Fruit fly (Drosophila melanogaster) whole organism, embryonic: ENCODE data around the gene dpr20.
A peak's percentile ranks its signal among the peaks of the same experiment; 100 is the strongest.

Experiments used
- Adf1 ChIP-seq: fragments of 200-800 bp; sonication (Bioruptor generic); IDR thresholded peaks from 2 replicates; pipeline ENCODE4 v1.3.6; 2022; ENCODE audit warnings: missing biosample characterization, missing genetic modification characterization
- CG10321 ChIP-seq: fragments of 200-800 bp; sonication (Bioruptor generic); IDR thresholded peaks from 2 replicates; pipeline ENCODE4 v1.3.6; 2022; ENCODE audit warnings: missing biosample characterization, missing genetic modification characterization
- CG10462 ChIP-seq: fragments of 200-800 bp; sonication (Bioruptor generic); optimal IDR thresholded peaks from 2 replicates; lab custom pipeline; 2016; ENCODE audit warnings: missing biosample characterization, missing genetic modification characterization
- CG10565 ChIP-seq: fragments of 200-800 bp; sonication (Bioruptor generic); optimal IDR thresholded peaks from 3 replicates; lab custom pipeline; 2016; ENCODE audit warnings: missing biosample characterization, mild to moderate bottlenecking, missing genetic modification characterization
- CG17186 ChIP-seq: fragments of 200-800 bp; sonication (Bioruptor generic); optimal IDR thresholded peaks from 3 replicates; lab custom pipeline; 2017; ENCODE audit warnings: missing biosample characterization, missing genetic modification reagents, missing genetic modification characterization
- CG17385 ChIP-seq: fragments of 200-800 bp; sonication (Bioruptor generic); optimal IDR thresholded peaks from 3 replicates; lab custom pipeline; 2018; ENCODE audit warnings: missing biosample characterization, mild to moderate bottlenecking, missing genetic modification characterization
- CG17802 ChIP-seq: fragments of 200-800 bp; sonication (Bioruptor generic); optimal IDR thresholded peaks from 2 replicates; lab custom pipeline; 2018; ENCODE audit warnings: missing biosample characterization, mild to moderate bottlenecking, missing genetic modification characterization, moderate library complexity
- CG17829 ChIP-seq: fragments of 200-800 bp; optimal IDR thresholded peaks from 2 replicates; lab custom pipeline; 2019; ENCODE audit warnings: missing biosample characterization, mild to moderate bottlenecking, missing genetic modification characterization, moderate library complexity
- CG18599 ChIP-seq: fragments of 200-800 bp; sonication (Bioruptor generic); optimal IDR thresholded peaks from 3 replicates; lab custom pipeline; 2017; ENCODE audit warnings: missing biosample characterization, missing genetic modification characterization, mild to moderate bottlenecking, moderate library complexity, missing genetic modification reagents
- CG2129 ChIP-seq: fragments of 200-800 bp; sonication (Bioruptor generic); IDR thresholded peaks from 2 replicates; pipeline ENCODE4 v1.3.6; 2022; ENCODE audit warnings: missing biosample characterization, missing genetic modification characterization; ENCODE audit not compliant: partially characterized antibody
- CG30020 ChIP-seq: fragments of 200-800 bp; optimal IDR thresholded peaks from 2 replicates; lab custom pipeline; 2019; ENCODE audit warnings: missing biosample characterization, mild to moderate bottlenecking, missing genetic modification characterization, moderate library complexity
- CG32532 ChIP-seq: fragments of 200-800 bp; sonication (Bioruptor generic); IDR thresholded peaks from 2 replicates; pipeline ENCODE4 v1.3.6; 2022; ENCODE audit warnings: missing biosample characterization, missing genetic modification characterization
- CG3847 ChIP-seq: fragments of 200-800 bp; sonication (Bioruptor generic); IDR thresholded peaks from 2 replicates; pipeline ENCODE4 v1.3.6; 2022; ENCODE audit warnings: missing biosample characterization, missing genetic modification characterization
- CG8089 ChIP-seq: fragments of 200-800 bp; sonication (Bioruptor generic); optimal IDR thresholded peaks from 3 replicates; lab custom pipeline; 2016; ENCODE audit warnings: missing biosample characterization, missing genetic modification characterization
- CG8290 ChIP-seq, 3 experiments: fragments of 200-800 bp; sonication (Bioruptor generic); optimal IDR thresholded peaks; 2 replicates each; lab custom pipeline; 2016 to 2019; ENCODE audit warnings: missing biosample characterization in 3 of 3, missing genetic modification characterization in 3 of 3, mild to moderate bottlenecking in 2 of 3, moderate library complexity in 1 of 3
- CG8765 ChIP-seq: fragments of 200-800 bp; sonication (Bioruptor generic); IDR thresholded peaks from 2 replicates; pipeline ENCODE4 v1.3.6; 2022; ENCODE audit warnings: missing biosample characterization, missing genetic modification characterization
- CG9437 ChIP-seq: fragments of 200-800 bp; sonication (Bioruptor generic); optimal IDR thresholded peaks from 2 replicates; lab custom pipeline; 2018; ENCODE audit warnings: missing biosample characterization, mild to moderate bottlenecking, missing genetic modification characterization
- CG9797 ChIP-seq: fragments of 200-800 bp; sonication (Bioruptor generic); optimal IDR thresholded peaks from 3 replicates; lab custom pipeline; 2018; ENCODE audit warnings: missing biosample characterization, mild to moderate bottlenecking, missing genetic modification characterization
- CG9876 ChIP-seq: fragments of 200-800 bp; sonication (Bioruptor generic); optimal IDR thresholded peaks from 2 replicates; lab custom pipeline; 2016; ENCODE audit warnings: missing biosample characterization, missing genetic modification characterization
- CTCF ChIP-seq: fragments of 200-800 bp; sonication (Bioruptor generic); optimal IDR thresholded peaks from 2 replicates; lab custom pipeline; 2017; ENCODE audit warnings: missing biosample characterization, mild to moderate bottlenecking, missing genetic modification characterization, moderate library complexity
- Doc3 ChIP-seq: fragments of 200-800 bp; sonication (Bioruptor generic); IDR thresholded peaks from 3 replicates; pipeline ENCODE4 v1.3.6; 2022; ENCODE audit warnings: missing biosample characterization, missing genetic modification characterization; ENCODE audit not compliant: partially characterized antibody
- ERR ChIP-seq: fragments of 200-800 bp; sonication (Bioruptor generic); optimal IDR thresholded peaks from 2 replicates; lab custom pipeline; 2016; ENCODE audit warnings: missing biosample characterization, missing genetic modification characterization
- Fer1 ChIP-seq: fragments of 200-800 bp; sonication (Bioruptor generic); optimal IDR thresholded peaks from 2 replicates; lab custom pipeline; 2017; ENCODE audit warnings: missing biosample characterization, mild to moderate bottlenecking, missing genetic modification characterization
- HHEX ChIP-seq: fragments of 200-800 bp; sonication (Bioruptor generic); optimal IDR thresholded peaks from 3 replicates; lab custom pipeline; 2017; ENCODE audit warnings: missing biosample characterization, mild to moderate bottlenecking, missing genetic modification characterization, missing genetic modification reagents
- Hey ChIP-seq: fragments of 200-800 bp; sonication (Bioruptor generic); optimal IDR thresholded peaks from 3 replicates; lab custom pipeline; 2018; ENCODE audit warnings: missing biosample characterization, mild to moderate bottlenecking, missing genetic modification characterization
- Hr39 ChIP-seq: fragments of >200 bp; optimal IDR thresholded peaks from 2 replicates; lab custom pipeline; 2017
- Jarid2 ChIP-seq: fragments of 200-800 bp; sonication (Bioruptor generic); optimal IDR thresholded peaks from 3 replicates; lab custom pipeline; 2017; ENCODE audit warnings: mild to moderate bottlenecking, missing biosample characterization, missing genetic modification reagents, missing genetic modification characterization
- Lim3 ChIP-seq: fragments of 200-800 bp; sonication (Bioruptor generic); IDR thresholded peaks from 2 replicates; pipeline ENCODE4 v1.3.6; 2022; ENCODE audit warnings: missing biosample characterization, missing genetic modification characterization
- MBD-R2 ChIP-seq: fragments of 200-800 bp; sonication (Bioruptor generic); IDR thresholded peaks from 2 replicates; pipeline ENCODE4 v1.3.6; 2022; ENCODE audit warnings: missing biosample characterization, missing genetic modification characterization
- Mad ChIP-seq: fragments of 200-800 bp; sonication (Bioruptor generic); optimal IDR thresholded peaks from 2 replicates; lab custom pipeline; 2016; ENCODE audit warnings: missing biosample characterization, missing genetic modification characterization
- Meics ChIP-seq: fragments of 200-800 bp; sonication (Bioruptor generic); optimal IDR thresholded peaks from 2 replicates; lab custom pipeline; 2017; ENCODE audit warnings: missing biosample characterization, mild to moderate bottlenecking, missing genetic modification characterization
- Myb ChIP-seq: fragments of 200-800 bp; sonication (Bioruptor generic); optimal IDR thresholded peaks from 2 replicates; lab custom pipeline; 2016; ENCODE audit warnings: missing biosample characterization, missing genetic modification characterization
- amos ChIP-seq: fragments of 200-800 bp; sonication (Bioruptor generic); IDR thresholded peaks from 2 replicates; pipeline ENCODE4 v1.3.6; 2022; ENCODE audit warnings: missing biosample characterization, missing genetic modification characterization; ENCODE audit not compliant: partially characterized antibody
- ato ChIP-seq: fragments of 200-800 bp; sonication (Bioruptor generic); IDR thresholded peaks from 2 replicates; pipeline ENCODE4 v1.3.6; 2022; ENCODE audit warnings: missing biosample characterization, missing genetic modification characterization; ENCODE audit not compliant: partially characterized antibody
- bbx ChIP-seq: fragments of 200-800 bp; sonication (Bioruptor generic); IDR thresholded peaks from 2 replicates; pipeline ENCODE4 v1.3.6; 2022; ENCODE audit warnings: missing biosample characterization, missing genetic modification characterization; ENCODE audit not compliant: partially characterized antibody
- bigmax ChIP-seq: fragments of 200-800 bp; sonication (Bioruptor generic); optimal IDR thresholded peaks from 2 replicates; lab custom pipeline; 2018; ENCODE audit warnings: missing biosample characterization, mild to moderate bottlenecking, missing genetic modification characterization
- br ChIP-seq: fragments of >200 bp; optimal IDR thresholded peaks from 2 replicates; lab custom pipeline; 2017
- chn ChIP-seq: fragments of 200-800 bp; sonication (Bioruptor generic); optimal IDR thresholded peaks from 2 replicates; lab custom pipeline; 2016; ENCODE audit warnings: missing biosample characterization, missing genetic modification characterization
- ci ChIP-seq: fragments of 200-800 bp; sonication (Bioruptor generic); IDR thresholded peaks from 3 replicates; pipeline ENCODE4 v1.3.6; 2022; ENCODE audit warnings: missing biosample characterization, missing genetic modification characterization
- gem ChIP-seq: fragments of 200-800 bp; sonication (Bioruptor generic); optimal IDR thresholded peaks from 2 replicates; lab custom pipeline; 2019; ENCODE audit warnings: missing biosample characterization, mild to moderate bottlenecking, missing genetic modification characterization, moderate library complexity
- grau ChIP-seq: fragments of 200-800 bp; optimal IDR thresholded peaks from 3 replicates; lab custom pipeline; 2019; ENCODE audit warnings: missing biosample characterization, mild to moderate bottlenecking, missing genetic modification characterization, moderate library complexity
- gsb ChIP-seq: fragments of 200-800 bp; sonication (Bioruptor generic); IDR thresholded peaks from 2 replicates; pipeline ENCODE4 v1.3.6; 2022; ENCODE audit warnings: missing biosample characterization, missing genetic modification characterization
- h ChIP-seq: fragments of >200 bp; optimal IDR thresholded peaks from 2 replicates; lab custom pipeline; 2017
- her ChIP-seq: fragments of 200-800 bp; sonication (Bioruptor generic); optimal IDR thresholded peaks from 2 replicates; lab custom pipeline; 2016; ENCODE audit warnings: missing biosample characterization, missing genetic modification characterization
- hth ChIP-seq: fragments of >200 bp; optimal IDR thresholded peaks from 2 replicates; lab custom pipeline; 2017; ENCODE audit warnings: inconsistent platforms
- lilli ChIP-seq: fragments of 200-800 bp; sonication (Bioruptor generic); optimal IDR thresholded peaks from 3 replicates; lab custom pipeline; 2016; ENCODE audit warnings: missing biosample characterization, missing genetic modification characterization
- odd ChIP-seq: fragments of 200-800 bp; sonication (Bioruptor generic); optimal IDR thresholded peaks from 2 replicates; lab custom pipeline; 2017; ENCODE audit warnings: missing biosample characterization, mild to moderate bottlenecking, missing genetic modification characterization
- otp ChIP-seq: fragments of 200-800 bp; sonication (Bioruptor generic); IDR thresholded peaks from 3 replicates; pipeline ENCODE4, ENCODE4 v1.3.6; 2022; ENCODE audit warnings: missing biosample characterization, missing genetic modification characterization
- pnt ChIP-seq: fragments of 200-800 bp; sonication (Bioruptor generic); optimal IDR thresholded peaks from 3 replicates; lab custom pipeline; 2016; ENCODE audit warnings: missing biosample characterization, missing genetic modification characterization
- tin ChIP-seq: fragments of 200-800 bp; sonication (Bioruptor generic); optimal IDR thresholded peaks from 3 replicates; lab custom pipeline; 2016; ENCODE audit warnings: missing biosample characterization, missing genetic modification characterization
- toy ChIP-seq: fragments of 200-800 bp; sonication (Bioruptor generic); IDR thresholded peaks from 2 replicates; pipeline ENCODE4 v1.3.6; 2022; ENCODE audit warnings: missing biosample characterization, missing genetic modification characterization
- trh ChIP-seq: fragments of 200-800 bp; sonication (Bioruptor generic); optimal IDR thresholded peaks from 2 replicates; lab custom pipeline; 2016; ENCODE audit warnings: missing biosample characterization, missing genetic modification characterization

Gene dpr20

DNA sequence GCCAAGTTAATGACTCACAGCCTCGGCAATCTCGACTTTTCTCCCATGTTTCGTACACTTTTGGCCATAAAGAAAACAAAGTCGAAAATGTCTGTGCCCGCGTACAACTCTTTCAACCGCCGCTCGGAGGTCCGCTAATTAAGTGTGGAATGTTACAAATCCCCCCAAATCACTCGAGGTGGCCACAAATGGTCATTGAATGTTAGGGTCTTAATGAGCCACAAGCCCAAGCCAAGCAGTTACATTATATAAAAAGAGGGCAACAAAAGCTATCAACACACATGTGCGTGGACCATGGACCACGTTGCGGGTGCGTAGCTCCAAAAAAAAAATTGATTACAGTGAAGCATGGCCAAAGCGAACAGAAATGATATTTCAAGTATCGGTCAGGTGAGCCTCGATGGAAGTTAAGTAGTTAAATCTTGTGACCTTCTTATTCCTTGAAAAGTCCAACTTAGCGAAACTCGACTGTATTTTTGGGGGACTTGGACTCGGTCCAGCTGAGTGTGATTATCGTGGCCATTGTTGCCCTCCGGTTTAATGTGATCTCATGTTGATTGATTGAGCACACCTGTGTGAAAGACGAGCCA lies 37.7 kb downstream of the dpr20 start (continued):
- no peak for TF ChIP-seq h (lab: Kevin White, UChicago)
- TF ChIP-seq amos: no peak
- no peak for TF ChIP-seq bbx (GFP tag; lab: Robert Waterston, UW)
- peak; percentile 87 for TF ChIP-seq chn
- peak; percentile 89 for TF ChIP-seq Fer1 (GFP tag; lab: Kevin White, UChicago)
- TF ChIP-seq ERR (GFP tag; lab: Kevin White, UChicago): peak; percentile 85
- peak; percentile 74 for TF ChIP-seq CG10321 (GFP tag; lab: Robert Waterston, UW)
- peak; percentile 39 for TF ChIP-seq Jarid2 (GFP tag; lab: Kevin White, UChicago)
- TF ChIP-seq gsb (GFP tag; lab: Robert Waterston, UW): peak; percentile 89
- TF ChIP-seq Hr39 (lab: Kevin White, UChicago): no peak
- no peak for TF ChIP-seq CG9797
- peak; percentile 89 for TF ChIP-seq tin (GFP tag; lab: Kevin White, UChicago)
- peak; percentile 96 for TF ChIP-seq grau (tag; lab: Kevin White, UChicago)
- peak; percentile 54 for TF ChIP-seq Adf1 (GFP tag; lab: Robert Waterston, UW)
- TF ChIP-seq CG17802 (tag; lab: Kevin White, UChicago): peak; percentile 57
- TF ChIP-seq Meics: peak; percentile 85
- peak; percentile 90 for TF ChIP-seq her (GFP tag; lab: Kevin White, UChicago)
- peak; percentile 49 for TF ChIP-seq CG8765
- TF ChIP-seq toy (GFP tag; lab: Robert Waterston, UW): peak; percentile 71
- peak; percentile 69 for TF ChIP-seq Myb (GFP tag; lab: Kevin White, UChicago)
- TF ChIP-seq HHEX (GFP tag; lab: Kevin White, UChicago): peak; percentile 88
- no peak for TF ChIP-seq Doc3 (GFP tag; lab: Robert Waterston, UW)
- no peak for TF ChIP-seq bigmax (GFP tag; lab: Kevin White, UChicago)
- TF ChIP-seq CG9437 (GFP tag; lab: Kevin White, UChicago): peak; percentile 71
- no peak for TF ChIP-seq CG10565 (GFP tag; lab: Kevin White, UChicago)
- peak; percentile 69 for TF ChIP-seq CG9876 (GFP tag; lab: Kevin White, UChicago)
- peak; percentile 71 for TF ChIP-seq MBD-R2
- peak; percentile 72 for TF ChIP-seq odd (GFP tag; lab: Kevin White, UChicago)
- TF ChIP-seq Mad: peak; percentile 76
- TF ChIP-seq lilli (GFP tag; lab: Kevin White, UChicago): peak; percentile 88
- peak; percentile 88 for TF ChIP-seq gem
- peak; percentile 90 for TF ChIP-seq CG18599 (GFP tag; lab: Kevin White, UChicago)
- peak; percentile 92 for TF ChIP-seq CG3847 (GFP tag; lab: Robert Waterston, UW)
- peak; percentile 75 for TF ChIP-seq CG10462 (GFP tag; lab: Kevin White, UChicago)
- TF ChIP-seq hth (lab: Kevin White, UChicago): no peak
- TF ChIP-seq CG17385 (GFP tag; lab: Kevin White, UChicago): peak; percentile 83
- TF ChIP-seq CG8290 (GFP tag; optimal IDR thresholded peaks at IDR 0.05; lab: Kevin White, UChicago): peak; percentile 41
- TF ChIP-seq CG8290 (tag; optimal IDR thresholded peaks at IDR 0.05; lab: Kevin White, UChicago): peak in 1 of 2 experiments; percentile 97
- peak; percentile 49 for TF ChIP-seq Hey (tag; lab: Kevin White, UChicago)
- TF ChIP-seq CG2129 (GFP tag; lab: Robert Waterston, UW): no peak
- TF ChIP-seq ato (GFP tag; lab: Robert Waterston, UW): no peak
- TF ChIP-seq pnt (GFP tag; lab: Kevin White, UChicago): peak; percentile 89
- TF ChIP-seq CG30020 (tag; lab: Kevin White, UChicago): peak; percentile 19
- no peak for TF ChIP-seq CTCF
- no peak for TF ChIP-seq br (lab: Kevin White, UChicago)
- peak; percentile 80 for TF ChIP-seq CG17829 (tag; lab: Kevin White, UChicago)
- peak; percentile 96 for TF ChIP-seq otp (GFP tag; lab: Robert Waterston, UW)
- peak; percentile 95 for TF ChIP-seq CG32532 (GFP tag; lab: Robert Waterston, UW)
- TF ChIP-seq CG8089 (GFP tag; lab: Kevin White, UChicago): peak; percentile 84
- TF ChIP-seq Lim3: peak; percentile 86
- peak; percentile 8 for TF ChIP-seq CG17186
- peak; percentile 98 for TF ChIP-seq ci
- peak; percentile 74 for TF ChIP-seq trh (GFP tag; lab: Kevin White, UChicago)
